Worm (Caenorhabditis elegans): Measurements from ENCODE around the gene twk-26.

DNA sequence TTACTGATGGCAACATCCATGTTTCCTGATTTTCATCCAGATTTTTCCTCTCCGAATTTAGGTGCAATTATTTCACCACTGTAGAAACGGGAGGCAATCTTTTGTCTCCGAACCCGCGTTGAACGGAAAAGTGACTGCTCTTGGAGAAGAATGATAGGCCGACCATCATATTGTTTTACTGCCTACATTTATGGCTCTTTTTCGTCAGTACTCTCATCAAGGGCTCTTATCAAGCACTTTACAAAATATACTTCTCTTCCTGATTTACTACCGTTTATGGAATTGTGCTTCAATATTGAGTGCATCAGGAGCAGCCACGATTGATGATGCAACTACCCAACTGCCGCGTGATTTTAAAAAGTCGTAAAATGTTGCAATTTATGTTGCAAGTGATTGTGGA, 230 bp downstream of the twk-26 start:
- no peak for TF ChIP-seq ceh-13 (GFP tag; optimal IDR thresholded peaks at IDR 0.05)
- no peak for TF ChIP-seq F13C5.2 (tag; optimal IDR thresholded peaks at IDR 0.05)
- TF ChIP-seq B0310.2 (tag; optimal IDR thresholded peaks at IDR 0.05): no peak
- no peak for TF ChIP-seq ama-1 (optimal IDR thresholded peaks at IDR 0.05)
- no peak for TF ChIP-seq hmbx-1 (tag; optimal IDR thresholded peaks at IDR 0.05)
- no peak for TF ChIP-seq aly-1 (tag; optimal IDR thresholded peaks at IDR 0.05)
- no peak for TF ChIP-seq tra-4 (tag; optimal IDR thresholded peaks at IDR 0.05)
- TF ChIP-seq tbx-37 (GFP tag; conservative IDR thresholded peaks at IDR 0.05): no peak
- TF ChIP-seq scrt-1 (GFP tag; IDR thresholded peaks at IDR 0.05): no peak
- no peak for TF ChIP-seq flt-1 (GFP tag; IDR thresholded peaks at IDR 0.05)
